Worm (Caenorhabditis elegans): ENCODE data around the gene chil-9.
A peak's percentile ranks its signal among the peaks of the same experiment; 100 is the strongest.

Gene chil-9

DNA sequence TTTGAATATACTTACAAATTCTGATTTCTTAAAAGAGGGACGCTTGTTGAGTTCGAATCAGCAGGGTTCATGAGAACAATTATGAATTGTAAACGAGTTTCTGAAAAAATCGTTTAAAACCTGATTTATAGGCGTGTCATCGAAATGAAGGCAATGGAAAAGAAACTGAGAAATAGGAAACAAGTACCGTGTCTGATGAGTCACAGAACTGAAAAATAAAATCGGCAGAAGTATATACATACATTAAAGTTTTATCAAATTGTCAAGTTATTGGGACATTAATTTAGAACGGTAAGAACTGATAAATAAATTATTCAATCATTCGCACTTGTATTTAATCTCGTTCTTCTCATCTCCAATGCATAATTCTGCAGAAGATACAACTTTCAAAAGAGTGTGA, at the start of gene chil-9:
TSS of gene chil-9 (minus strand) at position 101 of the 400 bp plus-strand sequence.
- no peak for TF ChIP-seq drap-1 (GFP tag; optimal IDR thresholded peaks at IDR 0.05)
- TF ChIP-seq bed-3 (GFP tag; optimal IDR thresholded peaks at IDR 0.05): no peak
- TF ChIP-seq ceh-83 (GFP tag; optimal IDR thresholded peaks at IDR 0.05): no peak
- TF ChIP-seq nhr-2 (tag; optimal IDR thresholded peaks at IDR 0.05): no peak

DNA sequence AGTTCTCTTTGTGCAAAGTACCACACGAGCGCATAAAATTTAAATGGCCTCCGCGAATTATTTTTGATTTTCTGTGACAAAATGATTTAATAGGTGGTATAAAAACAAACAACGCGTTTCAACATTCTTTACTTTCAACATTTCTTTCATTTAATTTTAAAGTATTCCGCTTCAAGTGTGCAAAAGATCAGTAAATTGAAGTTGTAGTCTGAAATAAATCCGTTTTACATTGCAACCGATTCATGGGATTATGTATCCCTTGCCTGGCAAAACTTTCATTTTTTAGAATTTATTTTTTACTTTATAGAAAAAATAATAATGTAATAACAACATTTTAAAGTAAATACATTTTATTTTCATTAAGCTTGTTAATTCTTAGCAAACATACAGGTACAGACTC, 49.3 kb upstream of the chil-9 start, which contains the start of gene F26C11.1:
TSS of gene F26C11.1 (plus strand) at position 301 of the 400 bp plus-strand sequence.
- TF ChIP-seq snpc-4 (tag; optimal IDR thresholded peaks at IDR 0.05): no peak
- no peak for TF ChIP-seq nhr-76 (tag; optimal IDR thresholded peaks at IDR 0.05)
- no peak for TF ChIP-seq drap-1 (GFP tag; optimal IDR thresholded peaks at IDR 0.05)
- TF ChIP-seq unc-120 (tag; optimal IDR thresholded peaks at IDR 0.05; ENCODE audit: poor library complexity, severe bottlenecking): no peak
- TF ChIP-seq ham-2 (GFP tag; optimal IDR thresholded peaks at IDR 0.05): no peak
- TF ChIP-seq bed-3 (GFP tag; optimal IDR thresholded peaks at IDR 0.05): no peak
- no peak for TF ChIP-seq tbx-8 (GFP tag; optimal IDR thresholded peaks at IDR 0.05)
- no peak for TF ChIP-seq nhr-28 (tag; optimal IDR thresholded peaks at IDR 0.05)
- no peak for TF ChIP-seq ceh-43 (GFP tag; optimal IDR thresholded peaks at IDR 0.05)

DNA sequence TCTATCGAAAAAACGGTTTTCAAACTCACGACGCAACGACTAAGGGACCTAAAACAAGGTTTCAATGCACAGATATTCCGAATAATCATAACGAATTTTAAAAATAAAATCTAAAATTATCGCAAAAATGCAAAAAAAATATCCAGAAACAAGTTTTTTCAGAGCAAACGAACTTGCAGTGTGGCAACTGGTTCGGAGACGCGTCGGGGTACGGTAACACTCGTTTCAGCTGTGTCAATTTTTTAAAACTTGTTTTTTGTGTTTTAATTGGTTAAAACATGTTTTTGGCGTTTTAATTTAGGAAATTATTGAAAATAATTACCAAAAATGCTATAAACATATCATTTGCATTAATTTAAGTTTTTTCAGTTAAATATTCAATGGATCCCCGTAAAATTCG, 47.3 kb upstream of the chil-9 start, which contains the start of gene C08H9.16:
TSS of gene C08H9.16 (plus strand) at position 370 of the 400 bp plus-strand sequence.
- no peak for TF ChIP-seq nhr-237 (tag; optimal IDR thresholded peaks at IDR 0.05)
- TF ChIP-seq blmp-1 (tag; optimal IDR thresholded peaks at IDR 0.05): no peak
- peak; percentile 95 for TF ChIP-seq lsy-2 (tag; optimal IDR thresholded peaks at IDR 0.05)
- no peak for TF ChIP-seq snpc-4 (tag; optimal IDR thresholded peaks at IDR 0.05)
- TF ChIP-seq lin-13 (tag; optimal IDR thresholded peaks at IDR 0.05): peak; percentile 11
- TF ChIP-seq ztf-11 (tag; optimal IDR thresholded peaks at IDR 0.05): no peak
- TF ChIP-seq cnd-1 (tag; optimal IDR thresholded peaks at IDR 0.05): no peak
- TF ChIP-seq bed-3 (GFP tag; optimal IDR thresholded peaks at IDR 0.05): no peak
- peak; percentile 59 for TF ChIP-seq hlh-1 (tag; optimal IDR thresholded peaks at IDR 0.05)
- peak; percentile 36 for TF ChIP-seq mep-1 (tag; optimal IDR thresholded peaks at IDR 0.05)

DNA sequence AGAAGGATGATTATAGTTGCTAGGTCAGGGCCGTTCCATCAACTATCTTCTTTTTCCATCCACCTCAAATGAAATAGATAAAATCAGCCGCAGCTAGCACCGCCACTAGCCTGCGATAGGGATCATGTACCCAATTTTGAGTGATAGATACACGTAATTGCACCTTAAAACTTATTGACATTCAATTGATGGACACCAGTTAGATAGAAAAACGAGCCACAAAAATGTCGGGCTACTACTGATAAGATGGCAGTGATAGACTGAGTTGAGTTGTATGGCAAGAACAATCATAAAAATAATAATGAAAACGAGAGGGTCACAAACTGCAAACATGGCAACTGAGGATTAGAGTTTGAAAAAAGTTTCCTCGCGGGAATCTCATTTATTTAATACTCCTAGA, 46.7 kb upstream of the chil-9 start:
- TF ChIP-seq ceh-39 (tag; optimal IDR thresholded peaks at IDR 0.05) (no peak), unc-62 (GFP tag; optimal IDR thresholded peaks at IDR 0.05) (peak; percentile 42), nhr-237 (tag; optimal IDR thresholded peaks at IDR 0.05) (no peak), nhr-2 (tag; optimal IDR thresholded peaks at IDR 0.05) (peak; percentile 4), ham-2 (GFP tag; optimal IDR thresholded peaks at IDR 0.05) (peak; percentile 76), elt-1 (tag; optimal IDR thresholded peaks at IDR 0.05; ENCODE audit: borderline replicate concordance, insufficient read depth) (peak; percentile 96)

DNA sequence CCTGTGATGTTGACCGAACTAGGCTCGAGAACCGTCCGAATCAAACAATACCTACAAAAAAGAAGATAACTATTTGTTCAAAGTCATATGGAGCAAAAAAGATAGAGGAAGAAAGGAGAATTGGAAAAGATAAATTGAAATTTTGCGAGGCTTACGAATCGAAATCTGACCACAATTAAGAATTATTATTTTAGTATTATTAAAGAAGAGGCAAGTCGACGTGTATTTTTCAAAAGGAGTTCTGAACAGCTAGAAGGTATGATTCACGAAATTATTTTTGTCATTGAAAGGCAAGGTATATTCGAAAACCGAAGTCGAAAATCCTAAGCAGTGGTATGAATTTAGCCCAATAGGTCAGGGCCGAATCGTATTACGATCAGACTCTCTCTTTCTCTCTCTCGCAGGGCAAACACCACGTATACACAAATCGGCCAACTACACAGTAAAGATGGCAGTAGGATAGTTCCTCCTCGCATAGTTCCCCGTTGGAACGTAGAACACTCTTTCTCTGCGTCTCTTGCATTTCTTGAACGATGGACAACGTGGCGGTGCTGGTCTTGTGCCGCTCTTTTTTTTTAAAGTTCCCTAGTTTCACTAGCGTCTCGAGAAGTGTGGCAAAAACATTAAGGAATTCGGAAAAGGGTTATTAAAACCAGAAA, 46.0 kb upstream of the chil-9 start, which contains the start of gene vgln-1:
TSS of gene vgln-1 (minus strand) at position 51 of the 659 bp plus-strand sequence.
- TF ChIP-seq sptf-1 (tag; optimal IDR thresholded peaks at IDR 0.05) (peak; percentile 7), snpc-4 (tag; optimal IDR thresholded peaks at IDR 0.05) (no peak), nhr-76 (tag; optimal IDR thresholded peaks at IDR 0.05) (no peak), zip-8 (tag; optimal IDR thresholded peaks at IDR 0.05) (no peak), pha-4 (tag; optimal IDR thresholded peaks at IDR 0.05) (peak; percentile 20), mls-2 (tag; optimal IDR thresholded peaks at IDR 0.05) (no peak)

DNA sequence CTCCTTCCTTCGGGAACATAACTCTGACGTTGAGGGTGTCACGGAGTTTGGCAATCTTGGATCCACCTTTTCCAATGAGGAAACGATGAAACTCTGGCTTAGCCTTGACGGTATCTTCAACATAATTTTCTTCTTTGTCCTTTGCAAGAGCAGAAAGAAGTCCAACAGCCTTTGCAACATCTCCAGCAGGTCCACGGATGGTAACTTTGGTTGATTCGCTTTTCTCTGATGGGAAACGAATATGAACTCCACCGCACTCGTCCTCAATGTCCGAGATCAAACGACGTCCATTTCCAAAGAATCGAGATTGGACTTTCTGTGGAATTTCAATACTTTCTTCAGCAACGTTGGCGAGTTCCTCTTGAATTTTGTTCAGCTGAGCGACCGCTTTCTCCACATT, 43.4 kb upstream of the chil-9 start:
- TF ChIP-seq nhr-28 (tag; optimal IDR thresholded peaks at IDR 0.05) (no peak), nhr-76 (tag; optimal IDR thresholded peaks at IDR 0.05) (no peak), nhr-237 (tag; optimal IDR thresholded peaks at IDR 0.05) (no peak), unc-120 (tag; optimal IDR thresholded peaks at IDR 0.05; ENCODE audit: poor library complexity, severe bottlenecking) (no peak), ham-2 (GFP tag; optimal IDR thresholded peaks at IDR 0.05) (no peak), ceh-39 (tag; optimal IDR thresholded peaks at IDR 0.05) (no peak), lin-13 (tag; optimal IDR thresholded peaks at IDR 0.05) (no peak), blmp-1 (tag; optimal IDR thresholded peaks at IDR 0.05) (no peak), elt-1 (tag; optimal IDR thresholded peaks at IDR 0.05; ENCODE audit: borderline replicate concordance, insufficient read depth) (no peak), ceh-43 (GFP tag; optimal IDR thresholded peaks at IDR 0.05) (no peak), lsy-2 (tag; optimal IDR thresholded peaks at IDR 0.05) (no peak), elt-3 (tag; optimal IDR thresholded peaks at IDR 0.05) (no peak), M03D4.4 (tag; optimal IDR thresholded peaks at IDR 0.05) (no peak), ztf-11 (tag; optimal IDR thresholded peaks at IDR 0.05) (no peak), bed-3 (GFP tag; optimal IDR thresholded peaks at IDR 0.05) (no peak), ceh-83 (GFP tag; optimal IDR thresholded peaks at IDR 0.05) (no peak)
